Fruit fly (Drosophila melanogaster) whole organism, embryonic: ENCODE measurements around the gene CG32507.

Experiments
- B-H1 ChIP-seq: fragments of 200-800 bp; sonication (Bioruptor generic); IDR thresholded peaks from 3 replicates; pipeline ENCODE4 v1.3.6; 2022; ENCODE audit warnings: missing biosample characterization, missing genetic modification characterization
- Blimp-1 ChIP-seq: fragments of 200-800 bp; sonication (Bioruptor generic); optimal IDR thresholded peaks from 3 replicates; lab custom pipeline; 2018; ENCODE audit warnings: missing biosample characterization, missing genetic modification characterization, mild to moderate bottlenecking, moderate library complexity, missing genetic modification reagents
- CG10321 ChIP-seq: fragments of 200-800 bp; sonication (Bioruptor generic); IDR thresholded peaks from 2 replicates; pipeline ENCODE4 v1.3.6; 2022; ENCODE audit warnings: missing biosample characterization, missing genetic modification characterization
- CG10366 ChIP-seq: fragments of 200-800 bp; sonication (Bioruptor generic); IDR thresholded peaks from 2 replicates; pipeline ENCODE4 v1.3.6; 2022; ENCODE audit warnings: missing biosample characterization, missing genetic modification characterization
- CG11085 ChIP-seq: fragments of 200-800 bp; sonication (Bioruptor generic); IDR thresholded peaks from 2 replicates; pipeline ENCODE4 v1.3.6; 2022; ENCODE audit warnings: missing biosample characterization, missing genetic modification characterization
- CG11093 ChIP-seq: fragments of 200-800 bp; sonication (Bioruptor generic); IDR thresholded peaks from 3 replicates; pipeline ENCODE4 v1.3.6; 2022; ENCODE audit warnings: missing biosample characterization, missing genetic modification characterization
- CG13624 ChIP-seq: fragments of 200-800 bp; sonication (Bioruptor generic); optimal IDR thresholded peaks from 2 replicates; lab custom pipeline; 2016; ENCODE audit warnings: missing biosample characterization, missing genetic modification characterization
- CG15011 ChIP-seq: fragments of 200-800 bp; sonication (Bioruptor generic); optimal IDR thresholded peaks from 3 replicates; lab custom pipeline; 2018; ENCODE audit warnings: missing biosample characterization, mild to moderate bottlenecking, missing genetic modification characterization
- CG15269 ChIP-seq: fragments of 200-800 bp; sonication (Bioruptor generic); optimal IDR thresholded peaks from 2 replicates; lab custom pipeline; 2018; ENCODE audit warnings: missing biosample characterization, mild to moderate bottlenecking, missing genetic modification characterization, moderate library complexity
- CG2202 ChIP-seq: fragments of 200-800 bp; sonication (Bioruptor generic); optimal IDR thresholded peaks from 2 replicates; lab custom pipeline; 2018; ENCODE audit warnings: missing biosample characterization, mild to moderate bottlenecking, missing genetic modification characterization
- CG4617 ChIP-seq: fragments of 200-800 bp; sonication (Bioruptor generic); optimal IDR thresholded peaks from 3 replicates; lab custom pipeline; 2016; ENCODE audit warnings: missing biosample characterization, missing genetic modification characterization, borderline replicate concordance
- CG4730 ChIP-seq: fragments of 200-800 bp; sonication (Bioruptor generic); IDR thresholded peaks from 2 replicates; pipeline ENCODE4 v1.3.6; 2022; ENCODE audit warnings: missing biosample characterization, missing genetic modification characterization
- CG6813 ChIP-seq: fragments of 200-800 bp; sonication (Bioruptor generic); optimal IDR thresholded peaks from 2 replicates; lab custom pipeline; 2017; ENCODE audit warnings: missing biosample characterization, missing genetic modification characterization, mild to moderate bottlenecking, moderate library complexity, missing genetic modification reagents
- CG8290 ChIP-seq, 3 experiments: fragments of 200-800 bp; sonication (Bioruptor generic); optimal IDR thresholded peaks; 2 replicates each; lab custom pipeline; 2016 to 2019; ENCODE audit warnings: missing biosample characterization in 3 of 3, missing genetic modification characterization in 3 of 3, mild to moderate bottlenecking in 2 of 3, moderate library complexity in 1 of 3
- CG8478 ChIP-seq: fragments of >200 bp; optimal IDR thresholded peaks from 2 replicates; lab custom pipeline; 2018
- CG8924 ChIP-seq: fragments of 200-800 bp; optimal IDR thresholded peaks from 3 replicates; lab custom pipeline; 2019; ENCODE audit warnings: missing biosample characterization, mild to moderate bottlenecking, missing genetic modification characterization, moderate library complexity
- CG8944 ChIP-seq: fragments of 200-800 bp; sonication (Bioruptor generic); optimal IDR thresholded peaks from 3 replicates; lab custom pipeline; 2016; ENCODE audit warnings: missing biosample characterization, missing genetic modification characterization
- CG9817 ChIP-seq: fragments of 200-800 bp; sonication (Bioruptor generic); optimal IDR thresholded peaks from 2 replicates; lab custom pipeline; 2018; ENCODE audit warnings: missing biosample characterization, mild to moderate bottlenecking, missing genetic modification characterization, moderate library complexity
- CHES-1-like ChIP-seq: fragments of 200-800 bp; sonication (Bioruptor generic); optimal IDR thresholded peaks from 2 replicates; lab custom pipeline; 2016; ENCODE audit warnings: missing biosample characterization, missing genetic modification characterization
- ERR ChIP-seq: fragments of 200-800 bp; sonication (Bioruptor generic); optimal IDR thresholded peaks from 2 replicates; lab custom pipeline; 2016; ENCODE audit warnings: missing biosample characterization, missing genetic modification characterization
- Elba2 ChIP-seq: fragments of 200-800 bp; sonication (Bioruptor generic); optimal IDR thresholded peaks from 3 replicates; lab custom pipeline; 2016; ENCODE audit warnings: missing biosample characterization, missing genetic modification characterization
- Fer1 ChIP-seq: fragments of 200-800 bp; sonication (Bioruptor generic); optimal IDR thresholded peaks from 2 replicates; lab custom pipeline; 2017; ENCODE audit warnings: missing biosample characterization, mild to moderate bottlenecking, missing genetic modification characterization
- H15 ChIP-seq: fragments of 200-800 bp; sonication (Bioruptor generic); IDR thresholded peaks from 3 replicates; pipeline ENCODE4 v1.3.6; 2022; ENCODE audit warnings: missing biosample characterization, missing genetic modification characterization
- HLH4C ChIP-seq: fragments of 200-800 bp; sonication (Bioruptor generic); IDR thresholded peaks from 3 replicates; pipeline ENCODE4 v1.3.6; 2022; ENCODE audit warnings: missing biosample characterization, missing genetic modification characterization; ENCODE audit not compliant: partially characterized antibody
- HLHmδ ChIP-seq: fragments of 200-800 bp; sonication (Bioruptor generic); optimal IDR thresholded peaks from 2 replicates; lab custom pipeline; 2018; ENCODE audit warnings: missing biosample characterization, mild to moderate bottlenecking, missing genetic modification characterization, moderate library complexity
- HmgZ ChIP-seq: fragments of 200-800 bp; sonication (Bioruptor generic); optimal IDR thresholded peaks from 2 replicates; lab custom pipeline; 2018; ENCODE audit warnings: missing biosample characterization, mild to moderate bottlenecking, missing genetic modification characterization
- Hmr ChIP-seq: fragments of 200-800 bp; sonication (Bioruptor generic); optimal IDR thresholded peaks from 3 replicates; lab custom pipeline; 2017; ENCODE audit warnings: mild to moderate bottlenecking, missing biosample characterization, missing genetic modification reagents, missing genetic modification characterization
- Jarid2 ChIP-seq: fragments of 200-800 bp; sonication (Bioruptor generic); optimal IDR thresholded peaks from 3 replicates; lab custom pipeline; 2017; ENCODE audit warnings: mild to moderate bottlenecking, missing biosample characterization, missing genetic modification reagents, missing genetic modification characterization
- MESR4 ChIP-seq: fragments of 200-800 bp; sonication (Bioruptor generic); optimal IDR thresholded peaks from 2 replicates; lab custom pipeline; 2018; ENCODE audit warnings: missing biosample characterization, mild to moderate bottlenecking, missing genetic modification characterization, moderate library complexity
- Med ChIP-seq: fragments of 200-800 bp; sonication (Bioruptor generic); peaks from one replicate; lab custom pipeline; 2016; ENCODE audit warnings: missing biosample characterization, missing genetic modification characterization, mild to moderate bottlenecking, inconsistent platforms, moderate library complexity
- Oaz ChIP-seq: fragments of 200-800 bp; sonication (Bioruptor generic); IDR thresholded peaks from 2 replicates; pipeline ENCODE4 v1.3.6; 2022; ENCODE audit warnings: missing biosample characterization, missing genetic modification characterization
- YL-1 ChIP-seq: fragments of 200-800 bp; sonication (Bioruptor generic); optimal IDR thresholded peaks from 3 replicates; lab custom pipeline; 2017; ENCODE audit warnings: missing biosample characterization, mild to moderate bottlenecking, missing genetic modification characterization
- ara ChIP-seq: fragments of 200-800 bp; sonication (Bioruptor generic); IDR thresholded peaks from 2 replicates; pipeline ENCODE4 v1.3.6; 2022; ENCODE audit warnings: missing biosample characterization, missing genetic modification characterization
- bcd ChIP-seq: fragments of 200-800 bp; sonication (Bioruptor generic); optimal IDR thresholded peaks from 2 replicates; lab custom pipeline; 2017; ENCODE audit warnings: missing biosample characterization, mild to moderate bottlenecking, missing genetic modification characterization
- bsh ChIP-seq, 2 experiments: fragments of 200-800 bp; sonication (Bioruptor generic); optimal IDR thresholded peaks; 2 replicates each; lab custom pipeline; 2017 to 2018; ENCODE audit warnings: mild to moderate bottlenecking in 2 of 2, missing biosample characterization in 2 of 2, missing genetic modification characterization in 2 of 2, moderate library complexity in 1 of 2
- chif ChIP-seq, 2 experiments: fragments of 200-800 bp; sonication (Bioruptor generic); optimal IDR thresholded peaks; 3 replicates each; lab custom pipeline; 2016; ENCODE audit warnings: missing biosample characterization in 2 of 2, missing genetic modification characterization in 2 of 2
- dm ChIP-seq: fragments of 200-800 bp; sonication (Bioruptor generic); optimal IDR thresholded peaks from 3 replicates; lab custom pipeline; 2016; ENCODE audit warnings: missing biosample characterization, missing genetic modification characterization
- esg ChIP-seq: fragments of 200-800 bp; sonication (Bioruptor generic); conservative IDR thresholded peaks from 2 replicates; pipeline ENCODE4 v1.3.6; 2022; ENCODE audit warnings: missing biosample characterization, missing genetic modification characterization
- fd102C ChIP-seq: fragments of 200-800 bp; sonication (Bioruptor generic); optimal IDR thresholded peaks from 2 replicates; lab custom pipeline; 2018; ENCODE audit warnings: missing biosample characterization, mild to moderate bottlenecking, missing genetic modification characterization, moderate library complexity
- fru ChIP-seq: fragments of >200 bp; optimal IDR thresholded peaks from 2 replicates; lab custom pipeline; 2017
- fu2 ChIP-seq: fragments of 200-800 bp; sonication (Bioruptor generic); optimal IDR thresholded peaks from 2 replicates; lab custom pipeline; 2016; ENCODE audit warnings: missing biosample characterization, missing genetic modification characterization
- grau ChIP-seq: fragments of 200-800 bp; optimal IDR thresholded peaks from 3 replicates; lab custom pipeline; 2019; ENCODE audit warnings: missing biosample characterization, mild to moderate bottlenecking, missing genetic modification characterization, moderate library complexity
- lola ChIP-seq, 3 experiments: fragments of >200 bp in 2 of 3; fragments of 200-800 bp in 1 of 3; sonication (Bioruptor generic) in 1 of 3; optimal IDR thresholded peaks; 2 replicates each; lab custom pipeline; 2017 to 2019; ENCODE audit warnings: missing biosample characterization in 3 of 3, missing genetic modification characterization in 3 of 3, mild to moderate bottlenecking in 1 of 3, moderate library complexity in 1 of 3
- pzg ChIP-seq: fragments of 200-800 bp; sonication (Bioruptor generic); optimal IDR thresholded peaks from 3 replicates; lab custom pipeline; 2018; ENCODE audit warnings: missing biosample characterization, mild to moderate bottlenecking, missing genetic modification characterization, moderate library complexity
- seq ChIP-seq: fragments of 200-800 bp; sonication (Bioruptor generic); IDR thresholded peaks from 2 replicates; pipeline ENCODE4 v1.3.6; 2022; ENCODE audit warnings: missing biosample characterization, missing genetic modification characterization
- slou ChIP-seq: fragments of 200-800 bp; sonication (Bioruptor generic); optimal IDR thresholded peaks from 3 replicates; lab custom pipeline; 2016; ENCODE audit warnings: missing biosample characterization, missing genetic modification characterization
- tin ChIP-seq: fragments of 200-800 bp; sonication (Bioruptor generic); optimal IDR thresholded peaks from 3 replicates; lab custom pipeline; 2016; ENCODE audit warnings: missing biosample characterization, missing genetic modification characterization
- unc-4 ChIP-seq: fragments of 200-800 bp; sonication (Bioruptor generic); IDR thresholded peaks from 2 replicates; pipeline ENCODE4 v1.3.6; 2022; ENCODE audit warnings: missing biosample characterization, missing genetic modification characterization; ENCODE audit not compliant: partially characterized antibody
- wdn ChIP-seq: fragments of 200-800 bp; sonication (Bioruptor generic); IDR thresholded peaks from 2 replicates; pipeline ENCODE4 v1.3.6; 2022; ENCODE audit warnings: missing biosample characterization, missing genetic modification characterization
- zf30C ChIP-seq: fragments of 200-800 bp; sonication (Bioruptor generic); optimal IDR thresholded peaks from 3 replicates; lab custom pipeline; 2018; ENCODE audit warnings: missing biosample characterization, mild to moderate bottlenecking, missing genetic modification characterization

The CG32507 gene

DNA sequence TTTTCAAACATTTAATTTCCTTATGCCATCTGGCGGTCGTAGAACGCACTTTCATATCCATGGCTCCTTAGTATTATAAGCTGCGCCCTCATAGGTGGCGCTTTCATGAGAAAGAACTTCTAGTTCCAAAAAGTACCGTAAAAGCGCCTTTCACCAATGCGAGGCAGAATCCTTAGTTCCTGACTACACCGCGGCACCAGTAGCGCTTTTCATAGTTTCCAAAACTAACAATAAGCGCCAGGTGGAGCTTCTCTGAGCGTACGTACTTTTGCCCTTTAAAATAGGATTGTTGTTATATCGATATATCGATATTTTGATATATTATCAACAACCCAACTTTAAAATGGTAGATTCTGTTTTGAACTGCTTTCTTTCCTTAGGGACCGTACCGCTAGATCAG, 20.6 kb downstream of the CG32507 start (continued):
- TF ChIP-seq HLHmδ (GFP tag; lab: Kevin White, UChicago) = peak; percentile 25
- TF ChIP-seq YL-1 (GFP tag; lab: Kevin White, UChicago) = peak; percentile 18
- TF ChIP-seq fd102C (GFP tag; lab: Kevin White, UChicago) = peak; percentile 27
- peak; percentile 66 for TF ChIP-seq wdn (GFP tag; lab: Robert Waterston, UW)
- TF ChIP-seq CG2202 (tag; lab: Kevin White, UChicago) = peak; percentile 55
- TF ChIP-seq chif (GFP tag; optimal IDR thresholded peaks at IDR 0.05; lab: Kevin White, UChicago) = peak; percentile 82 to 90
- no peak; the same call in none of the 2 replicates for TF ChIP-seq Oaz (GFP tag; lab: Robert Waterston, UW)
- TF ChIP-seq seq (GFP tag; lab: Robert Waterston, UW) = no peak
- peak; percentile 82 for TF ChIP-seq CG13624 (GFP tag; lab: Kevin White, UChicago)
- TF ChIP-seq pzg (GFP tag; lab: Kevin White, UChicago) = peak; percentile 43
- peak; percentile 42 for TF ChIP-seq esg
- TF ChIP-seq fu2 = peak; percentile 69
- peak; percentile 95 for TF ChIP-seq ERR (GFP tag; lab: Kevin White, UChicago)
- no peak for TF ChIP-seq zf30C
- peak; percentile 78 for TF ChIP-seq Hmr (GFP tag; lab: Kevin White, UChicago)
- TF ChIP-seq CG8924 = peak; percentile 38
- TF ChIP-seq CHES-1-like = peak; percentile 69
- peak; percentile 70 for TF ChIP-seq grau (tag; lab: Kevin White, UChicago)
- TF ChIP-seq tin (GFP tag; lab: Kevin White, UChicago) = peak; percentile 89
- peak; percentile 78 for TF ChIP-seq CG9817
- peak; percentile 41; the same call in 1 of the 2 replicates for TF ChIP-seq CG10321 (GFP tag; lab: Robert Waterston, UW)
- TF ChIP-seq unc-4 (GFP tag; lab: Robert Waterston, UW) = peak; percentile 83
- 0 out of 3 replicates have a peak, but pooled peaks have one; percentile 62 for TF ChIP-seq CG11093 (GFP tag; lab: Robert Waterston, UW)
- TF ChIP-seq Fer1 (GFP tag; lab: Kevin White, UChicago) = no peak
- peak; percentile 42 for TF ChIP-seq Elba2 (GFP tag; lab: Kevin White, UChicago)
- TF ChIP-seq Med (GFP tag; lab: Kevin White, UChicago) = peak; percentile 98
- TF ChIP-seq slou (GFP tag; lab: Kevin White, UChicago) = peak; percentile 15
- peak; percentile 78 for TF ChIP-seq CG11085 (GFP tag; lab: Robert Waterston, UW)
- peak; percentile 78 for TF ChIP-seq CG6813
- TF ChIP-seq CG15269 (tag; lab: Kevin White, UChicago) = peak; percentile 73
- peak; percentile 68 for TF ChIP-seq CG10366 (GFP tag; lab: Robert Waterston, UW)
- peak; percentile 67 for TF ChIP-seq bcd (GFP tag; lab: Kevin White, UChicago)
- TF ChIP-seq H15 (GFP tag; lab: Robert Waterston, UW) = peak; percentile 65; the same call in 2 of the 3 replicates
- no peak for TF ChIP-seq CG15011
- TF ChIP-seq ara (GFP tag; lab: Robert Waterston, UW) = no peak; the same call in 1 of the 2 replicates
- TF ChIP-seq CG8290 (GFP tag; optimal IDR thresholded peaks at IDR 0.05; lab: Kevin White, UChicago) = peak; percentile 97
- TF ChIP-seq CG8290 (tag; optimal IDR thresholded peaks at IDR 0.05; lab: Kevin White, UChicago) = peak; percentile 78 to 85
- peak in 1 of 3 experiments; percentile 41 for TF ChIP-seq lola (GFP tag; optimal IDR thresholded peaks at IDR 0.05; lab: Kevin White, UChicago)
- TF ChIP-seq Jarid2 (GFP tag; lab: Kevin White, UChicago) = peak; percentile 38
- peak; percentile 49 for TF ChIP-seq CG4617 (GFP tag; lab: Kevin White, UChicago)
- peak; percentile 65 for TF ChIP-seq dm (GFP tag; lab: Kevin White, UChicago)
- TF ChIP-seq CG4730 = peak; percentile 75
- TF ChIP-seq bsh (GFP tag; optimal IDR thresholded peaks at IDR 0.05; lab: Kevin White, UChicago) = peak in 1 of 2 experiments; percentile 71
- TF ChIP-seq HLH4C = peak; percentile 77
- TF ChIP-seq MESR4 (GFP tag; lab: Kevin White, UChicago) = no peak
- TF ChIP-seq Blimp-1 (GFP tag; lab: Kevin White, UChicago) = peak; percentile 72
- TF ChIP-seq CG8478 = no peak
- peak; percentile 87 for TF ChIP-seq CG8944 (GFP tag; lab: Kevin White, UChicago)
- no peak for TF ChIP-seq fru (lab: Kevin White, UChicago)
- TF ChIP-seq B-H1 = peak; percentile 64; the same call in 2 of the 3 replicates
- peak; percentile 77 for TF ChIP-seq HmgZ (tag; lab: Kevin White, UChicago)
